Worm (Caenorhabditis elegans): ENCODE results near the gene F55B12.2.

ce11 chrV:13850170-13850569 is 33.4 kb upstream of the F55B12.2 start, which contains the start of gene hpx-2:
- TF ChIP-seq aly-2 (tag; optimal IDR thresholded peaks at IDR 0.05) (no peak), fos-1 (tag; optimal IDR thresholded peaks at IDR 0.05) (no peak), lin-39 (tag; optimal IDR thresholded peaks at IDR 0.05) (no peak), zag-1 (tag; optimal IDR thresholded peaks at IDR 0.05) (no peak), nhr-12 (tag; optimal IDR thresholded peaks at IDR 0.05) (no peak), ztf-4 (tag; optimal IDR thresholded peaks at IDR 0.05) (no peak), mdl-1 (tag; optimal IDR thresholded peaks at IDR 0.05) (no peak), snpc-4 (tag; optimal IDR thresholded peaks at IDR 0.05) (no peak)
